Worm (Caenorhabditis elegans) whole organism, midembryonic: ENCODE measurements around the gene drr-2.

Experiments used
- flt-1 ChIP-seq: fragments of 200-800 bp; sonication (Bioruptor generic); IDR thresholded peaks from 2 replicates; pipeline ENCODE4 v1.3.6; 2022; ENCODE audit warnings: missing genetic modification characterization, missing compliant biosample characterization
- ref-1 ChIP-seq: fragments of 200-800 bp; sonication (Bioruptor generic); conservative IDR thresholded peaks from 2 replicates; pipeline ENCODE4 v1.3.6; 2022; ENCODE audit warnings: missing genetic modification reagents, missing genetic modification characterization, missing compliant biosample characterization

DNA sequence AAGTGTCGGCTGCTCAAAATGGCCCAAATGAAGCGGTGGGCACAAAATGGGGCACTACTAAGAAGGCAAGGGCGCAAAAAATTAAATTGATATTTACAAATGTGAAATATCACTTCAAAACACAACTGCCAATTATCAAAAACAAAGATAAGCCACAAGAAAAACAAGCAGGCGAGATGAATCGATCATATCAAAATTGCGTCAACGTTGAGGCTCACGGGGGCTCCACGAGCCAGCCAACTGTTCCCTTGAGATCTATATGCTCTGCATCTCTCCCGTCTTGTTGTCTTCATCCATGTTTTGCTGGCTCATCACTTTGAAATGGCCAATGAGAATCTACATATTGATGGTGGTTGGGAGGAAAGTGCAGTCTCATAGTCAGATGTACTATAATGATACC lies 8.1 kb downstream of the drr-2 start:
- TF ChIP-seq ref-1 (no peak), flt-1 (GFP tag; lab: Robert Waterston, UW) (no peak)
